Fruit fly (Drosophila melanogaster): Measurements from ENCODE around the gene CG4259.

The CG4259 gene

dm6 chr2L:2084349-2084748 is 44.7 kb downstream of the CG4259 start:
- no peak for TF ChIP-seq EcR (GFP tag; optimal IDR thresholded peaks at IDR 0.05)
- no peak for TF ChIP-seq Dll (optimal IDR thresholded peaks at IDR 0.05)
- TF ChIP-seq CG8478 (optimal IDR thresholded peaks at IDR 0.05) = no peak
- TF ChIP-seq usp (GFP tag; optimal IDR thresholded peaks at IDR 0.05) = no peak

dm6 chr2L:2079619-2080018 is 49.4 kb downstream of the CG4259 start, which contains the start of gene CG12674:
CG12674 (plus strand) TSS chr2L:2079919.
- no peak for TF ChIP-seq pan (optimal IDR thresholded peaks at IDR 0.05)
